Fruit fly (Drosophila melanogaster): ENCODE data around the gene Slc25A46b.

Gene Slc25A46b

dm6 chr2L:18146618-18147099 is 50.3 kb downstream of the Slc25A46b start (continued):
- TF ChIP-seq OdsH (GFP tag; optimal IDR thresholded peaks at IDR 0.05): no peak
- TF ChIP-seq jim (GFP tag; optimal IDR thresholded peaks at IDR 0.05): no peak

DNA sequence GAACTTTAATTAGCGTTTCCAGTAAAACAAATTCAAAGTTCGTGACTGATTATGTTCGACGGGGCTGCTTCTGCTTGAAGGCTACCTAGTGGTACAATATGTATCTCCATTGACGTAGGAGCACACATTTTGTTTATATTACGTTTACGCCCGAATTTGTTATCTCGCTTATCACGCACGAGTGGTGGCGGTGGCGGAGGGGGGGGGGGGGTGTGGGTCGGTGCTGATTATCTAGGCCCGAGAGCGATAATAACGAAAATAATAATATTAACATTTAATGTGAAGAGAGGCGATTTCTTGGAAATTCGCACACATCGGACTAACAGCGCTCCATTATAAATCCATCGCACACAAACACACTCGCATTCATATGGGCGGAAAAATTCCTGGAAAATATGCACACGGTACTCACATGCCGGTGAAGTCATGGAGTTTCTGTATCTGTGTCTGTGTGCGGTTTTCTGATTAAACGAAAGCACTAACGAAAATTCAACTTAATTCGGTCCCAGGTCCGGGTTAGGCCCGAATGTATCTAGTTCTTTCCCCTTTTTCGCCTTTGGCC is 51.2 kb downstream of the Slc25A46b start:
- TF ChIP-seq CG32264 (GFP tag; optimal IDR thresholded peaks at IDR 0.05) (no peak), h (GFP tag; optimal IDR thresholded peaks at IDR 0.05) (peak; percentile 32), Rel (GFP tag; optimal IDR thresholded peaks at IDR 0.05) (no peak), Rel (tag; optimal IDR thresholded peaks at IDR 0.05) (peak; percentile 58), Sp1 (GFP tag; optimal IDR thresholded peaks at IDR 0.05) (peak; percentile 3), br (GFP tag; optimal IDR thresholded peaks at IDR 0.05) (no peak)
